Worm (Caenorhabditis elegans): ENCODE data around the gene pbs-6.

- TF ChIP-seq med-1 (GFP tag; optimal IDR thresholded peaks at IDR 0.05; ENCODE audit: insufficient read depth) (no peak), cog-1 (tag; optimal IDR thresholded peaks at IDR 0.05) (no peak), flt-1 (GFP tag; IDR thresholded peaks at IDR 0.05) (no peak), ztf-29 (GFP tag; IDR thresholded peaks at IDR 0.05) (no peak)
Measured at ce11 chrIII:8275871-8276270, 32.0 kb upstream of the pbs-6 start, which contains the start of gene clec-160.

Data from whole organism, midembryonic.